Fruit fly (Drosophila melanogaster): ENCODE data around the gene mid.

Gene mid

dm6 chr2L:5489084-5489617 lies 27.7 kb downstream of the mid start:
- no peak for TF ChIP-seq CG17801 (GFP tag; optimal IDR thresholded peaks at IDR 0.05; ENCODE audit: partially characterized antibody)

dm6 chr2L:5489757-5490359 lies 28.4 kb downstream of the mid start:
- TF ChIP-seq CG17801 (GFP tag; optimal IDR thresholded peaks at IDR 0.05; ENCODE audit: partially characterized antibody): no peak

dm6 chr2L:5491220-5491619 lies 29.8 kb downstream of the mid start:
- TF ChIP-seq CG17801 (GFP tag; optimal IDR thresholded peaks at IDR 0.05; ENCODE audit: partially characterized antibody): no peak

- TF ChIP-seq CG17801 (GFP tag; optimal IDR thresholded peaks at IDR 0.05; ENCODE audit: partially characterized antibody): no peak
Observed at dm6 chr2L:5492924-5493323, 31.5 kb downstream of the mid start.

- no peak for TF ChIP-seq CG17801 (GFP tag; optimal IDR thresholded peaks at IDR 0.05; ENCODE audit: partially characterized antibody)
Observed at dm6 chr2L:5493907-5494404, 32.5 kb downstream of the mid start.

dm6 chr2L:5494808-5495356 lies 33.4 kb downstream of the mid start:
- TF ChIP-seq CG17801 (GFP tag; optimal IDR thresholded peaks at IDR 0.05; ENCODE audit: partially characterized antibody): no peak

dm6 chr2L:5496468-5497093 lies 35.1 kb downstream of the mid start:
- no peak for TF ChIP-seq CG17801 (GFP tag; optimal IDR thresholded peaks at IDR 0.05; ENCODE audit: partially characterized antibody)

dm6 chr2L:5499458-5499857 lies 38.0 kb downstream of the mid start:
- TF ChIP-seq CG17801 (GFP tag; optimal IDR thresholded peaks at IDR 0.05; ENCODE audit: partially characterized antibody): no peak

dm6 chr2L:5501335-5501734 lies 39.9 kb downstream of the mid start:
- no peak for TF ChIP-seq CG17801 (GFP tag; optimal IDR thresholded peaks at IDR 0.05; ENCODE audit: partially characterized antibody)

dm6 chr2L:5502868-5503267 lies 41.4 kb downstream of the mid start:
- TF ChIP-seq CG17801 (GFP tag; optimal IDR thresholded peaks at IDR 0.05; ENCODE audit: partially characterized antibody): no peak

- TF ChIP-seq CG17801 (GFP tag; optimal IDR thresholded peaks at IDR 0.05; ENCODE audit: partially characterized antibody): no peak
Observed at dm6 chr2L:5505130-5505529, 43.7 kb downstream of the mid start.

- TF ChIP-seq CG17801 (GFP tag; optimal IDR thresholded peaks at IDR 0.05; ENCODE audit: partially characterized antibody): no peak
Observed at dm6 chr2L:5507082-5507481, 45.6 kb downstream of the mid start.

dm6 chr2L:5507823-5508438 lies 46.5 kb downstream of the mid start:
- no peak for TF ChIP-seq CG17801 (GFP tag; optimal IDR thresholded peaks at IDR 0.05; ENCODE audit: partially characterized antibody)

dm6 chr2L:5514946-5515345 lies 53.5 kb downstream of the mid start:
- TF ChIP-seq CG17801 (GFP tag; optimal IDR thresholded peaks at IDR 0.05; ENCODE audit: partially characterized antibody): no peak
